Worm (Caenorhabditis elegans): ENCODE data around the gene stg-2.

DNA sequence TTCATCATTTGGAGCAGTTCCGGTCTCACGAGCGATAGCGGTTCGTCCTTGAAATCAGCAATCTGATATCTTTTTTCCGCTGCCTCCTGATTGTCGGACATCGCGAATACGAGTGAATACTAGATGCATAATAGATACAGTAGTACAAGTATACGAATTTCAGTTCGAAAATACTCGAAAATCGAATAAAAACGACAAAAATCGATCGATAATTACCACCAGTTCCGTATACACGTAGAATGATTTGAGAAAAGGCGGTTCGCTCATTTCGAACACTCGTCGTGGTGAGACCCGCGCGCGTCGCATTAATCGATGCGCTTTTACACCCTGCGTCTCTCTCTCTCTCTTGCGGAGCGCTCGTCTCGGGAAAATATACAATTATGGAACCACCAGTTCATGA lies 3.3 kb upstream of the stg-2 start, which contains the start of gene F12D9.2:
- TF ChIP-seq nhr-12 (tag; optimal IDR thresholded peaks at IDR 0.05) (no peak), elt-3 (tag; optimal IDR thresholded peaks at IDR 0.05) (no peak), snpc-4 (tag; optimal IDR thresholded peaks at IDR 0.05) (no peak), lin-13 (tag; optimal IDR thresholded peaks at IDR 0.05) (no peak), unc-62 (GFP tag; optimal IDR thresholded peaks at IDR 0.05) (no peak), nhr-76 (tag; optimal IDR thresholded peaks at IDR 0.05) (no peak), mep-1 (tag; optimal IDR thresholded peaks at IDR 0.05) (no peak), nhr-28 (tag; optimal IDR thresholded peaks at IDR 0.05) (no peak), ceh-43 (GFP tag; optimal IDR thresholded peaks at IDR 0.05) (no peak)
